Worm (Caenorhabditis elegans) whole organism, early embryonic: Measurements from ENCODE around the gene C10A4.9.

Experiments used
- B0310.2 ChIP-seq: sonication (generic microtip); optimal IDR thresholded peaks from 2 replicates; lab custom pipeline; 2016; ENCODE audit warnings: mild to moderate bottlenecking, missing genetic modification characterization, missing compliant biosample characterization
- F13C5.2 ChIP-seq: sonication (generic microtip); optimal IDR thresholded peaks from 2 replicates; lab custom pipeline; 2017; ENCODE audit warnings: mild to moderate bottlenecking, missing genetic modification characterization, inconsistent platforms, missing compliant biosample characterization
- aly-1 ChIP-seq: sonication (generic microtip); optimal IDR thresholded peaks from 2 replicates; lab custom pipeline; 2016; ENCODE audit warnings: missing genetic modification characterization, missing compliant biosample characterization
- ama-1 ChIP-seq: fragments of 150-350 bp; optimal IDR thresholded peaks from 2 replicates; lab custom pipeline; 2014
- ceh-13 ChIP-seq: fragments of 200-800 bp; sonication (Bioruptor generic); optimal IDR thresholded peaks from 2 replicates; lab custom pipeline; 2018; ENCODE audit warnings: mild to moderate bottlenecking, missing genetic modification characterization, missing compliant biosample characterization
- ceh-36 ChIP-seq: sonication (generic microtip); optimal IDR thresholded peaks from 2 replicates; lab custom pipeline; 2016; ENCODE audit warnings: missing genetic modification characterization, inconsistent platforms, missing compliant biosample characterization
- flt-1 ChIP-seq: fragments of 200-800 bp; sonication (Bioruptor generic); IDR thresholded peaks from 2 replicates; pipeline ENCODE4 v1.3.6; 2022; ENCODE audit warnings: missing genetic modification characterization, missing compliant biosample characterization
- sea-1 ChIP-seq: fragments of 200-800 bp; sonication (Bioruptor generic); conservative IDR thresholded peaks from 2 replicates; pipeline ENCODE4 v1.3.6; 2022; ENCODE audit warnings: missing genetic modification characterization, missing compliant biosample characterization

DNA sequence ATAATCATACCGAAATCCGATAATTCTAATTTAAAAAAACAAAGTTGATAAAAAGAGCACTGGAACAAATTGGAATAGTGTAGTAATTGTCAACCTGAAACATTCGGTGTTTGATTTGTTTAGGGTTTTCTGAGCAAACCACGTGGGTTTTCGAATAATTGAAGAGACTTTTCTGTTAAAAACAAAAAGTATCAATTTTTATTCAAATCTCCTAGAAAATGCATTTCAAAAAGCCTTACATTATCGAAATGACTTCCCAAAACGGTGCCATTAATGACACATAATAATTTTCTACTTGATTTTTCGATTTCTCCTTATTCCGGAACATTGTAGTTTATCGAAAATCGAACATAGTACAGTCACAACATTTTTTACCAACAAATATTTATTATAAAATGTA lies 22.7 kb upstream of the C10A4.9 start, which contains the start of gene C10A4.13:
- TF ChIP-seq ama-1 (lab: Kevin White, UChicago) (no peak), F13C5.2 (tag; lab: Kevin White, UChicago) (no peak), sea-1 (GFP tag; lab: Robert Waterston, UW) (no peak), ceh-36 (no peak), aly-1 (tag; lab: Kevin White, UChicago) (no peak), B0310.2 (no peak), flt-1 (no peak), ceh-13 (no peak)
